Fruit fly (Drosophila melanogaster) whole organism, embryonic: ENCODE data around the gene dachs.
A peak's percentile ranks its signal among the peaks of the same experiment; 100 is the strongest.

Experiments used
- Atf3 ChIP-seq: fragments of 200-800 bp; sonication (Bioruptor generic); optimal IDR thresholded peaks from 3 replicates; lab custom pipeline; 2016; ENCODE audit warnings: missing biosample characterization, missing genetic modification characterization
- Atf6 ChIP-seq: fragments of 200-800 bp; sonication (Bioruptor generic); IDR thresholded peaks from 2 replicates; pipeline ENCODE4 v1.3.6; 2022; ENCODE audit warnings: missing biosample characterization, missing genetic modification characterization
- CG10321 ChIP-seq: fragments of 200-800 bp; sonication (Bioruptor generic); IDR thresholded peaks from 2 replicates; pipeline ENCODE4 v1.3.6; 2022; ENCODE audit warnings: missing biosample characterization, missing genetic modification characterization
- CG10959 ChIP-seq: fragments of 200-800 bp; sonication (Bioruptor generic); IDR thresholded peaks from 2 replicates; pipeline ENCODE4 v1.3.6; 2022; ENCODE audit warnings: missing biosample characterization, missing genetic modification characterization
- CG11093 ChIP-seq: fragments of 200-800 bp; sonication (Bioruptor generic); IDR thresholded peaks from 3 replicates; pipeline ENCODE4 v1.3.6; 2022; ENCODE audit warnings: missing biosample characterization, missing genetic modification characterization
- CG11398 ChIP-seq: fragments of 200-800 bp; sonication (Bioruptor generic); optimal IDR thresholded peaks from 2 replicates; lab custom pipeline; 2016; ENCODE audit warnings: missing biosample characterization, missing genetic modification characterization
- CG11456 ChIP-seq: fragments of 200-800 bp; sonication (Bioruptor generic); IDR thresholded peaks from 3 replicates; pipeline ENCODE4 v1.3.6; 2022; ENCODE audit warnings: missing biosample characterization, missing genetic modification characterization
- CG13624 ChIP-seq: fragments of 200-800 bp; sonication (Bioruptor generic); optimal IDR thresholded peaks from 2 replicates; lab custom pipeline; 2016; ENCODE audit warnings: missing biosample characterization, missing genetic modification characterization
- CG15011 ChIP-seq: fragments of 200-800 bp; sonication (Bioruptor generic); optimal IDR thresholded peaks from 3 replicates; lab custom pipeline; 2018; ENCODE audit warnings: missing biosample characterization, mild to moderate bottlenecking, missing genetic modification characterization
- CG1529 ChIP-seq: fragments of 200-800 bp; sonication (Bioruptor generic); optimal IDR thresholded peaks from 3 replicates; lab custom pipeline; 2018; ENCODE audit warnings: missing biosample characterization, missing genetic modification characterization
- CG16813 ChIP-seq: fragments of 200-800 bp; sonication (Bioruptor generic); IDR thresholded peaks from 3 replicates; pipeline ENCODE4 v1.3.6; 2022; ENCODE audit warnings: missing biosample characterization, missing genetic modification characterization; ENCODE audit not compliant: partially characterized antibody
- CG17829 ChIP-seq: fragments of 200-800 bp; optimal IDR thresholded peaks from 2 replicates; lab custom pipeline; 2019; ENCODE audit warnings: missing biosample characterization, mild to moderate bottlenecking, missing genetic modification characterization, moderate library complexity
- CG1832 ChIP-seq: fragments of 200-800 bp; sonication (Bioruptor generic); optimal IDR thresholded peaks from 2 replicates; lab custom pipeline; 2017; ENCODE audit warnings: missing biosample characterization, mild to moderate bottlenecking, missing genetic modification characterization, inconsistent platforms
- CG2129 ChIP-seq: fragments of 200-800 bp; sonication (Bioruptor generic); IDR thresholded peaks from 2 replicates; pipeline ENCODE4 v1.3.6; 2022; ENCODE audit warnings: missing biosample characterization, missing genetic modification characterization; ENCODE audit not compliant: partially characterized antibody
- CG2889 ChIP-seq: fragments of 200-800 bp; sonication (Bioruptor generic); IDR thresholded peaks from 3 replicates; pipeline ENCODE4 v1.3.6; 2022; ENCODE audit warnings: missing biosample characterization, missing genetic modification characterization
- CG30020 ChIP-seq: fragments of 200-800 bp; optimal IDR thresholded peaks from 2 replicates; lab custom pipeline; 2019; ENCODE audit warnings: missing biosample characterization, mild to moderate bottlenecking, missing genetic modification characterization, moderate library complexity
- CG30431 ChIP-seq: fragments of 200-800 bp; sonication (Bioruptor generic); optimal IDR thresholded peaks from 2 replicates; lab custom pipeline; 2017; ENCODE audit warnings: missing biosample characterization, missing genetic modification characterization
- CG32767 ChIP-seq: fragments of 200-800 bp; sonication (Bioruptor generic); IDR thresholded peaks from 2 replicates; pipeline ENCODE4 v1.3.6; 2022; ENCODE audit warnings: missing biosample characterization, missing genetic modification characterization
- CG5245 ChIP-seq: fragments of 200-800 bp; sonication (Bioruptor generic); optimal IDR thresholded peaks from 3 replicates; lab custom pipeline; 2016; ENCODE audit warnings: missing biosample characterization, missing genetic modification characterization
- CG6654 ChIP-seq: fragments of 200-800 bp; sonication (Bioruptor generic); optimal IDR thresholded peaks from 2 replicates; lab custom pipeline; 2017; ENCODE audit warnings: missing biosample characterization, mild to moderate bottlenecking, missing genetic modification characterization
- CG6765 ChIP-seq: fragments of 200-800 bp; sonication (Bioruptor generic); optimal IDR thresholded peaks from 3 replicates; lab custom pipeline; 2017; ENCODE audit warnings: missing biosample characterization, mild to moderate bottlenecking, missing genetic modification characterization
- CG6791 ChIP-seq: fragments of 200-800 bp; sonication (Bioruptor generic); IDR thresholded peaks from 3 replicates; pipeline ENCODE4 v1.3.6; 2022; ENCODE audit warnings: missing biosample characterization, missing genetic modification characterization; ENCODE audit not compliant: partially characterized antibody
- Chrac-16 ChIP-seq: fragments of 200-800 bp; sonication (Bioruptor generic); optimal IDR thresholded peaks from 3 replicates; lab custom pipeline; 2016; ENCODE audit warnings: missing biosample characterization, missing genetic modification characterization
- E2f1 ChIP-seq: fragments of 200-800 bp; sonication (Bioruptor generic); IDR thresholded peaks from 2 replicates; pipeline ENCODE4 v1.3.6; 2022; ENCODE audit warnings: missing biosample characterization, missing genetic modification characterization
- Eip74EF ChIP-seq, 2 experiments: fragments of 200-800 bp in 1 of 2; fragments of >200 bp in 1 of 2; sonication (Bioruptor generic) in 1 of 2; optimal IDR thresholded peaks; 2 replicates each; lab custom pipeline; 2017 to 2019; ENCODE audit warnings: missing biosample characterization in 2 of 2, missing genetic modification characterization in 2 of 2, mild to moderate bottlenecking in 1 of 2, moderate library complexity in 1 of 2
- GATAe ChIP-seq: fragments of 200-800 bp; sonication (Bioruptor generic); conservative IDR thresholded peaks from 2 replicates; pipeline ENCODE4 v1.3.6; 2022; ENCODE audit warnings: missing biosample characterization, missing genetic modification characterization
- H15 ChIP-seq: fragments of 200-800 bp; sonication (Bioruptor generic); IDR thresholded peaks from 3 replicates; pipeline ENCODE4 v1.3.6; 2022; ENCODE audit warnings: missing biosample characterization, missing genetic modification characterization
- NK7.1 ChIP-seq: fragments of 200-800 bp; sonication (Bioruptor generic); optimal IDR thresholded peaks from 3 replicates; lab custom pipeline; 2016; ENCODE audit warnings: missing biosample characterization, missing genetic modification characterization
- Sry-δ ChIP-seq: fragments of 200-800 bp; sonication (Bioruptor generic); optimal IDR thresholded peaks from 2 replicates; lab custom pipeline; 2016; ENCODE audit warnings: missing biosample characterization, missing genetic modification characterization
- Xrp1 ChIP-seq: fragments of 200-800 bp; sonication (Bioruptor generic); IDR thresholded peaks from 2 replicates; pipeline ENCODE4 v1.3.6; 2022; ENCODE audit warnings: missing biosample characterization, missing genetic modification characterization
- ac ChIP-seq: fragments of 200-800 bp; sonication (Bioruptor generic); optimal IDR thresholded peaks from 3 replicates; lab custom pipeline; 2017; ENCODE audit warnings: missing biosample characterization, mild to moderate bottlenecking, missing genetic modification characterization
- al ChIP-seq: fragments of 200-800 bp; sonication (Bioruptor generic); IDR thresholded peaks from 2 replicates; pipeline ENCODE4 v1.3.6; 2022; ENCODE audit warnings: missing biosample characterization, missing genetic modification characterization
- ase ChIP-seq: fragments of 200-800 bp; sonication (Bioruptor generic); IDR thresholded peaks from 3 replicates; pipeline ENCODE4 v1.3.6; 2022; ENCODE audit warnings: missing biosample characterization, missing genetic modification characterization
- crp ChIP-seq, 2 experiments: fragments of 200-800 bp; sonication (Bioruptor generic); optimal IDR thresholded peaks; 2 replicates in 1 of 2; 3 replicates in 1 of 2; lab custom pipeline; 2017; ENCODE audit warnings: missing biosample characterization in 2 of 2, missing genetic modification characterization in 2 of 2, mild to moderate bottlenecking in 1 of 2, moderate library complexity in 1 of 2
- dati ChIP-seq: fragments of 200-800 bp; sonication (Bioruptor generic); IDR thresholded peaks from 2 replicates; pipeline ENCODE4 v1.3.6; 2022; ENCODE audit warnings: missing biosample characterization, missing genetic modification characterization
- dysf ChIP-seq: fragments of 200-800 bp; sonication (Bioruptor generic); IDR thresholded peaks from 3 replicates; pipeline ENCODE4 v1.3.6; 2022; ENCODE audit warnings: missing biosample characterization, missing genetic modification characterization
- fd64A ChIP-seq: fragments of 200-800 bp; sonication (Bioruptor generic); optimal IDR thresholded peaks from 3 replicates; lab custom pipeline; 2018; ENCODE audit warnings: missing biosample characterization, mild to moderate bottlenecking, missing genetic modification characterization
- gce ChIP-seq: fragments of 200-800 bp; sonication (Bioruptor generic); IDR thresholded peaks from 3 replicates; pipeline ENCODE4 v1.3.6; 2022; ENCODE audit warnings: missing biosample characterization, missing genetic modification characterization
- kni ChIP-seq: fragments of 200-800 bp; sonication (Bioruptor generic); optimal IDR thresholded peaks from 3 replicates; lab custom pipeline; 2017; ENCODE audit warnings: mild to moderate bottlenecking, missing biosample characterization, missing genetic modification reagents, missing genetic modification characterization
- lmd ChIP-seq: fragments of 200-800 bp; sonication (Bioruptor generic); IDR thresholded peaks from 2 replicates; pipeline ENCODE4 v1.3.6; 2022; ENCODE audit warnings: missing biosample characterization, missing genetic modification characterization
- mirr ChIP-seq: fragments of 200-800 bp; sonication (Bioruptor generic); optimal IDR thresholded peaks from 3 replicates; lab custom pipeline; 2018; ENCODE audit warnings: missing biosample characterization, mild to moderate bottlenecking, missing genetic modification characterization
- oc ChIP-seq: fragments of 200-800 bp; sonication (Bioruptor generic); optimal IDR thresholded peaks from 2 replicates; lab custom pipeline; 2018; ENCODE audit warnings: missing biosample characterization, mild to moderate bottlenecking, missing genetic modification characterization, moderate library complexity
- slp2 ChIP-seq: fragments of 200-800 bp; sonication (Bioruptor generic); optimal IDR thresholded peaks from 2 replicates; lab custom pipeline; 2016; ENCODE audit warnings: missing biosample characterization, missing genetic modification characterization
- sug ChIP-seq: fragments of 200-800 bp; optimal IDR thresholded peaks from 2 replicates; lab custom pipeline; 2019; ENCODE audit warnings: missing biosample characterization, mild to moderate bottlenecking, missing genetic modification characterization, moderate library complexity
- tap ChIP-seq: fragments of 200-800 bp; optimal IDR thresholded peaks from 3 replicates; lab custom pipeline; 2019; ENCODE audit warnings: missing biosample characterization, mild to moderate bottlenecking, missing genetic modification characterization, moderate library complexity
- tna ChIP-seq: fragments of 200-800 bp; sonication (Bioruptor generic); IDR thresholded peaks from 2 replicates; pipeline ENCODE4 v1.3.6; 2022; ENCODE audit warnings: missing biosample characterization, missing genetic modification characterization; ENCODE audit not compliant: partially characterized antibody
- ttk ChIP-seq: fragments of 200-800 bp; sonication (Bioruptor generic); IDR thresholded peaks from 2 replicates; pipeline ENCODE4 v2.1.2; 2022; ENCODE audit warnings: missing biosample characterization, missing genetic modification characterization
- usp ChIP-seq: fragments of >200 bp; optimal IDR thresholded peaks from 2 replicates; lab custom pipeline; 2017; ENCODE audit warnings: missing biosample characterization, missing genetic modification characterization
- wor ChIP-seq: fragments of 200-800 bp; sonication (Bioruptor generic); IDR thresholded peaks from 2 replicates; pipeline ENCODE4 v1.3.6; 2022; ENCODE audit warnings: missing biosample characterization, missing genetic modification characterization

Gene dachs

dm6 chr2L:8534515-8535295 is 68.1 kb downstream of the dachs start (continued):
- TF ChIP-seq CG5245 (GFP tag; lab: Kevin White, UChicago) (peak; percentile 93), CG2889 (GFP tag; lab: Robert Waterston, UW) (peak; percentile 77; the same call in 2 of the 3 replicates), sug (tag; lab: Kevin White, UChicago) (peak; percentile 78), oc (tag; lab: Kevin White, UChicago) (peak; percentile 98), CG6765 (GFP tag; lab: Kevin White, UChicago) (peak; percentile 64), CG30431 (GFP tag; lab: Kevin White, UChicago) (peak; percentile 88), CG30020 (peak; percentile 70), CG11398 (GFP tag; lab: Kevin White, UChicago) (peak; percentile 69), CG13624 (GFP tag; lab: Kevin White, UChicago) (peak; percentile 37), dati (GFP tag; lab: Robert Waterston, UW) (peak; percentile 91), CG15011 (GFP tag; lab: Kevin White, UChicago) (peak; percentile 91), kni (GFP tag; lab: Kevin White, UChicago) (peak; percentile 97), CG10959 (peak; percentile 78), NK7.1 (GFP tag; lab: Kevin White, UChicago) (peak; percentile 65), usp (no peak), Chrac-16 (GFP tag; lab: Kevin White, UChicago) (peak; percentile 90), CG6791 (GFP tag; lab: Robert Waterston, UW) (no peak; the same call in 2 of the 3 replicates), CG32767 (GFP tag; lab: Robert Waterston, UW) (peak; percentile 92), Xrp1 (GFP tag; lab: Robert Waterston, UW) (peak; percentile 96), Sry-δ (GFP tag; lab: Kevin White, UChicago) (peak; percentile 27), CG1529 (GFP tag; lab: Kevin White, UChicago) (peak; percentile 98), GATAe (0 out of 2 replicates have a peak, but pooled peaks have one; percentile 8), slp2 (GFP tag; lab: Kevin White, UChicago) (peak; percentile 86), ac (GFP tag; lab: Kevin White, UChicago) (peak; percentile 31), ase (GFP tag; lab: Robert Waterston, UW) (peak; percentile 94), CG11093 (GFP tag; lab: Robert Waterston, UW) (peak; percentile 95), mirr (peak; percentile 56), al (GFP tag; lab: Robert Waterston, UW) (peak; percentile 65), lmd (GFP tag; lab: Robert Waterston, UW) (peak; percentile 95), CG1832 (GFP tag; lab: Kevin White, UChicago) (no peak), CG6654 (peak; percentile 89), gce (GFP tag; lab: Robert Waterston, UW) (peak; percentile 90), wor (peak; percentile 96), CG2129 (no peak), Atf6 (peak; percentile 83), crp (GFP tag; optimal IDR thresholded peaks at IDR 0.05; lab: Kevin White, UChicago) (peak; percentile 15 to 68), tna (GFP tag; lab: Robert Waterston, UW) (peak; percentile 57), CG17829 (peak; percentile 96), E2f1 (GFP tag; lab: Robert Waterston, UW) (peak; percentile 95), Atf3 (GFP tag; lab: Kevin White, UChicago) (peak; percentile 84), fd64A (GFP tag; lab: Kevin White, UChicago) (peak; percentile 97), tap (tag; lab: Kevin White, UChicago) (peak; percentile 97), ttk (GFP tag; lab: Robert Waterston, UW) (peak; percentile 95), CG16813 (no peak), CG10321 (GFP tag; lab: Robert Waterston, UW) (peak; percentile 73), CG11456 (peak; percentile 84), H15 (peak; percentile 94), Eip74EF (GFP tag; optimal IDR thresholded peaks at IDR 0.05; lab: Kevin White, UChicago) (peak in 1 of 2 experiments; percentile 97), dysf (GFP tag; lab: Robert Waterston, UW) (peak; percentile 95)
